Fruit fly (Drosophila melanogaster) whole organism, embryonic: ENCODE results near the gene Lsp1alpha.
A peak's percentile ranks its signal among the peaks of the same experiment; 100 is the strongest.

ENCODE experiments used
- Bteb2 ChIP-seq: fragments of 200-800 bp; sonication (Bioruptor generic); optimal IDR thresholded peaks from 2 replicates; lab custom pipeline; 2016; ENCODE audit warnings: missing biosample characterization, missing genetic modification characterization
- CG10147 ChIP-seq: fragments of 200-800 bp; sonication (Bioruptor generic); optimal IDR thresholded peaks from 2 replicates; lab custom pipeline; 2019; ENCODE audit warnings: missing biosample characterization, mild to moderate bottlenecking, missing genetic modification characterization, moderate library complexity
- CG10274 ChIP-seq: fragments of 200-800 bp; sonication (Bioruptor generic); optimal IDR thresholded peaks from 3 replicates; lab custom pipeline; 2017; ENCODE audit warnings: missing biosample characterization, mild to moderate bottlenecking, missing genetic modification characterization
- CG11504 ChIP-seq: fragments of 200-800 bp; sonication (Bioruptor generic); optimal IDR thresholded peaks from 3 replicates; lab custom pipeline; 2019; ENCODE audit warnings: missing biosample characterization, mild to moderate bottlenecking, missing genetic modification characterization, moderate library complexity
- CG11560 ChIP-seq: fragments of 200-800 bp; sonication (Bioruptor generic); IDR thresholded peaks from 3 replicates; pipeline ENCODE4 v1.3.6; 2022; ENCODE audit warnings: missing biosample characterization, missing genetic modification characterization
- CG11696 ChIP-seq: fragments of 200-800 bp; sonication (Bioruptor generic); IDR thresholded peaks from 2 replicates; pipeline ENCODE4 v1.3.6; 2022; ENCODE audit warnings: missing biosample characterization, missing genetic modification characterization
- CG12071 ChIP-seq: fragments of 200-800 bp; sonication (Bioruptor generic); optimal IDR thresholded peaks from 3 replicates; lab custom pipeline; 2018; ENCODE audit warnings: missing biosample characterization, mild to moderate bottlenecking, missing genetic modification characterization
- CG1233 ChIP-seq: fragments of 200-800 bp; sonication (Bioruptor generic); optimal IDR thresholded peaks from 4 replicates; lab custom pipeline; 2018; ENCODE audit warnings: missing biosample characterization, mild to moderate bottlenecking, missing genetic modification characterization
- CG12659 ChIP-seq: fragments of 200-800 bp; sonication (Bioruptor generic); optimal IDR thresholded peaks from 3 replicates; lab custom pipeline; 2017; ENCODE audit warnings: mild to moderate bottlenecking, missing biosample characterization, missing genetic modification reagents, missing genetic modification characterization
- CG12769 ChIP-seq: fragments of 200-800 bp; sonication (Bioruptor generic); optimal IDR thresholded peaks from 2 replicates; lab custom pipeline; 2019; ENCODE audit warnings: missing biosample characterization, mild to moderate bottlenecking, missing genetic modification characterization, moderate library complexity
- CG14710 ChIP-seq: fragments of 200-800 bp; sonication (Bioruptor generic); optimal IDR thresholded peaks from 3 replicates; lab custom pipeline; 2019; ENCODE audit warnings: missing biosample characterization, mild to moderate bottlenecking, missing genetic modification characterization, moderate library complexity
- CG1602 ChIP-seq: fragments of 200-800 bp; sonication (Bioruptor generic); optimal IDR thresholded peaks from 3 replicates; lab custom pipeline; 2016; ENCODE audit warnings: missing biosample characterization, missing genetic modification characterization
- CG17359 ChIP-seq: fragments of 200-800 bp; sonication (Bioruptor generic); optimal IDR thresholded peaks from 3 replicates; lab custom pipeline; 2018; ENCODE audit warnings: missing biosample characterization, mild to moderate bottlenecking, missing genetic modification characterization, moderate library complexity
- CG17912 ChIP-seq: fragments of 200-800 bp; sonication (Bioruptor generic); optimal IDR thresholded peaks from 2 replicates; lab custom pipeline; 2018; ENCODE audit warnings: missing biosample characterization, mild to moderate bottlenecking, missing genetic modification characterization
- CG18262 ChIP-seq: fragments of 200-800 bp; optimal IDR thresholded peaks from 3 replicates; lab custom pipeline; 2019; ENCODE audit warnings: missing biosample characterization, mild to moderate bottlenecking, missing genetic modification characterization, moderate library complexity
- CG18599 ChIP-seq: fragments of 200-800 bp; sonication (Bioruptor generic); optimal IDR thresholded peaks from 3 replicates; lab custom pipeline; 2017; ENCODE audit warnings: missing biosample characterization, missing genetic modification characterization, mild to moderate bottlenecking, moderate library complexity, missing genetic modification reagents
- CG2120 ChIP-seq: fragments of 200-800 bp; sonication (Bioruptor generic); optimal IDR thresholded peaks from 3 replicates; lab custom pipeline; 2016; ENCODE audit warnings: missing biosample characterization, missing genetic modification characterization
- CG2712 ChIP-seq: fragments of 200-800 bp; optimal IDR thresholded peaks from 3 replicates; lab custom pipeline; 2019; ENCODE audit warnings: missing biosample characterization, mild to moderate bottlenecking, missing genetic modification characterization, moderate library complexity
- CG3847 ChIP-seq: fragments of 200-800 bp; sonication (Bioruptor generic); IDR thresholded peaks from 2 replicates; pipeline ENCODE4 v1.3.6; 2022; ENCODE audit warnings: missing biosample characterization, missing genetic modification characterization
- CG6689 ChIP-seq: fragments of 200-800 bp; sonication (Bioruptor generic); IDR thresholded peaks from 2 replicates; pipeline ENCODE4 v1.3.6; 2022; ENCODE audit warnings: missing biosample characterization, missing genetic modification characterization
- CG7357 ChIP-seq: fragments of 200-800 bp; sonication (Bioruptor generic); IDR thresholded peaks from 3 replicates; pipeline ENCODE4 v1.3.6; 2022; ENCODE audit warnings: missing biosample characterization, missing genetic modification characterization
- CG7745 ChIP-seq: fragments of 200-800 bp; sonication (Bioruptor generic); optimal IDR thresholded peaks from 2 replicates; lab custom pipeline; 2018; ENCODE audit warnings: missing biosample characterization, mild to moderate bottlenecking, missing genetic modification characterization, moderate library complexity
- CG8089 ChIP-seq: fragments of 200-800 bp; sonication (Bioruptor generic); optimal IDR thresholded peaks from 3 replicates; lab custom pipeline; 2016; ENCODE audit warnings: missing biosample characterization, missing genetic modification characterization
- CG8359 ChIP-seq: fragments of 200-800 bp; sonication (Bioruptor generic); optimal IDR thresholded peaks from 2 replicates; lab custom pipeline; 2017; ENCODE audit warnings: missing biosample characterization, mild to moderate bottlenecking, missing genetic modification characterization, borderline replicate concordance
- D ChIP-seq, 2 experiments: fragments of 200-800 bp in 1 of 2; fragments of >200 bp in 1 of 2; sonication (Bioruptor generic) in 1 of 2; optimal IDR thresholded peaks; 2 replicates in 1 of 2; 3 replicates in 1 of 2; lab custom pipeline; 2017; ENCODE audit warnings: mild to moderate bottlenecking in 1 of 2, missing biosample characterization in 1 of 2, missing genetic modification characterization in 1 of 2, missing genetic modification reagents in 1 of 2
- Dad ChIP-seq: fragments of 200-800 bp; sonication (Bioruptor generic); optimal IDR thresholded peaks from 3 replicates; lab custom pipeline; 2016; ENCODE audit warnings: missing biosample characterization, missing genetic modification characterization
- Deaf1 ChIP-seq: fragments of 200-800 bp; optimal IDR thresholded peaks from 3 replicates; lab custom pipeline; 2019; ENCODE audit warnings: missing biosample characterization, mild to moderate bottlenecking, missing genetic modification characterization, moderate library complexity
- HHEX ChIP-seq: fragments of 200-800 bp; sonication (Bioruptor generic); optimal IDR thresholded peaks from 3 replicates; lab custom pipeline; 2017; ENCODE audit warnings: missing biosample characterization, mild to moderate bottlenecking, missing genetic modification characterization, missing genetic modification reagents
- HmgD ChIP-seq: fragments of 200-800 bp; sonication (Bioruptor generic); optimal IDR thresholded peaks from 3 replicates; lab custom pipeline; 2016; ENCODE audit warnings: missing biosample characterization, missing genetic modification characterization
- Mrtf ChIP-seq: fragments of 200-800 bp; sonication (Bioruptor generic); IDR thresholded peaks from 3 replicates; pipeline ENCODE4 v1.3.6; 2022; ENCODE audit warnings: missing biosample characterization, missing genetic modification characterization
- NC2β ChIP-seq: fragments of 200-800 bp; sonication (Bioruptor generic); optimal IDR thresholded peaks from 2 replicates; lab custom pipeline; 2016; ENCODE audit warnings: missing biosample characterization, missing genetic modification characterization
- Nf-YC ChIP-seq: fragments of 200-800 bp; optimal IDR thresholded peaks from 3 replicates; lab custom pipeline; 2019; ENCODE audit warnings: missing biosample characterization, mild to moderate bottlenecking, missing genetic modification characterization, moderate library complexity
- PHDP ChIP-seq: fragments of 200-800 bp; sonication (Bioruptor generic); optimal IDR thresholded peaks from 3 replicates; lab custom pipeline; 2018; ENCODE audit warnings: missing biosample characterization, mild to moderate bottlenecking, missing genetic modification characterization, moderate library complexity
- ash1 ChIP-seq: fragments of 200-800 bp; sonication (Bioruptor generic); optimal IDR thresholded peaks from 2 replicates; lab custom pipeline; 2018; ENCODE audit warnings: missing biosample characterization, mild to moderate bottlenecking, missing genetic modification characterization
- dmrt99B ChIP-seq: fragments of 200-800 bp; sonication (Bioruptor generic); optimal IDR thresholded peaks from 2 replicates; lab custom pipeline; 2018; ENCODE audit warnings: missing biosample characterization, mild to moderate bottlenecking, missing genetic modification characterization, moderate library complexity
- en ChIP-seq: fragments of 200-800 bp; sonication (Bioruptor generic); optimal IDR thresholded peaks from 2 replicates; lab custom pipeline; 2016; ENCODE audit warnings: missing biosample characterization, missing genetic modification characterization
- exex ChIP-seq: fragments of 200-800 bp; sonication (Bioruptor generic); optimal IDR thresholded peaks from 4 replicates; lab custom pipeline; 2018; ENCODE audit warnings: missing biosample characterization, mild to moderate bottlenecking, missing genetic modification characterization, moderate library complexity
- fu2 ChIP-seq: fragments of 200-800 bp; sonication (Bioruptor generic); optimal IDR thresholded peaks from 2 replicates; lab custom pipeline; 2016; ENCODE audit warnings: missing biosample characterization, missing genetic modification characterization
- h ChIP-seq: fragments of >200 bp; optimal IDR thresholded peaks from 2 replicates; lab custom pipeline; 2017
- hkb ChIP-seq, 2 experiments: fragments of 200-800 bp in 1 of 2; fragments of >200 bp in 1 of 2; sonication (Bioruptor generic) in 1 of 2; IDR thresholded peaks in 1 of 2; optimal IDR thresholded peaks in 1 of 2; 2 replicates each; pipeline versions ENCODE4 v1.3.6 to Lab custom; 2017 to 2022; ENCODE audit warnings: missing biosample characterization in 1 of 2, missing genetic modification characterization in 1 of 2
- insv ChIP-seq, 2 experiments: fragments of 200-800 bp; sonication (Bioruptor generic); optimal IDR thresholded peaks; 3 replicates each; lab custom pipeline; 2016 to 2018; ENCODE audit warnings: missing biosample characterization in 2 of 2, missing genetic modification characterization in 2 of 2
- nmo ChIP-seq: fragments of 200-800 bp; sonication (Bioruptor generic); optimal IDR thresholded peaks from 2 replicates; lab custom pipeline; 2018; ENCODE audit warnings: missing biosample characterization, mild to moderate bottlenecking, missing genetic modification characterization, moderate library complexity
- odd ChIP-seq: fragments of 200-800 bp; sonication (Bioruptor generic); optimal IDR thresholded peaks from 2 replicates; lab custom pipeline; 2017; ENCODE audit warnings: missing biosample characterization, mild to moderate bottlenecking, missing genetic modification characterization
- pnt ChIP-seq: fragments of 200-800 bp; sonication (Bioruptor generic); optimal IDR thresholded peaks from 3 replicates; lab custom pipeline; 2016; ENCODE audit warnings: missing biosample characterization, missing genetic modification characterization
- ranshi ChIP-seq: fragments of 200-800 bp; sonication (Bioruptor generic); IDR thresholded peaks from 2 replicates; pipeline ENCODE4 v1.3.6; 2022; ENCODE audit warnings: missing biosample characterization, missing genetic modification characterization
- row ChIP-seq: fragments of 200-800 bp; sonication (Bioruptor generic); IDR thresholded peaks from 3 replicates; pipeline ENCODE4 v1.3.6; 2022; ENCODE audit warnings: missing biosample characterization, missing genetic modification characterization
- shn ChIP-seq: fragments of 200-800 bp; sonication (Bioruptor generic); optimal IDR thresholded peaks from 3 replicates; lab custom pipeline; 2016; ENCODE audit warnings: missing biosample characterization, missing genetic modification characterization
- sim ChIP-seq: fragments of 200-800 bp; sonication (Bioruptor generic); IDR thresholded peaks from 2 replicates; pipeline ENCODE4 v1.3.6; 2022; ENCODE audit warnings: missing biosample characterization, missing genetic modification characterization
- twi ChIP-seq: fragments of 200-800 bp; optimal IDR thresholded peaks from 2 replicates; lab custom pipeline; 2019; ENCODE audit warnings: missing biosample characterization, mild to moderate bottlenecking, missing genetic modification characterization, moderate library complexity
- tx ChIP-seq: fragments of 200-800 bp; sonication (Bioruptor generic); optimal IDR thresholded peaks from 2 replicates; lab custom pipeline; 2016; ENCODE audit warnings: missing biosample characterization, missing genetic modification characterization
- zf30C ChIP-seq: fragments of 200-800 bp; sonication (Bioruptor generic); optimal IDR thresholded peaks from 3 replicates; lab custom pipeline; 2018; ENCODE audit warnings: missing biosample characterization, mild to moderate bottlenecking, missing genetic modification characterization

Lsp1alpha gene

dm6 chrX:12453704-12454103 lies 36.4 kb upstream of the Lsp1alpha start (continued):
- TF ChIP-seq CG3847 (GFP tag; lab: Robert Waterston, UW) (no peak), NC2β (no peak), CG1602 (GFP tag; lab: Kevin White, UChicago) (no peak), odd (GFP tag; lab: Kevin White, UChicago) (no peak), CG10274 (GFP tag; lab: Kevin White, UChicago) (no peak), ash1 (no peak), row (peak; percentile 31; the same call in 1 of the 3 replicates), hkb (optimal IDR thresholded peaks at IDR 0.05; lab: Kevin White, UChicago) (no peak), hkb (GFP tag; IDR thresholded peaks at IDR 0.05; lab: Robert Waterston, UW) (peak; percentile 18; the same call in 1 of the 2 replicates), ranshi (no peak), CG2120 (GFP tag; lab: Kevin White, UChicago) (no peak), CG11504 (tag; lab: Kevin White, UChicago) (peak; percentile 48), en (GFP tag; lab: Kevin White, UChicago) (no peak), pnt (GFP tag; lab: Kevin White, UChicago) (no peak), Deaf1 (tag; lab: Kevin White, UChicago) (no peak), HmgD (no peak), CG8359 (GFP tag; lab: Kevin White, UChicago) (no peak), CG6689 (GFP tag; lab: Robert Waterston, UW) (no peak), insv (GFP tag; optimal IDR thresholded peaks at IDR 0.05; lab: Kevin White, UChicago) (no peak), fu2 (GFP tag; lab: Kevin White, UChicago) (no peak), exex (tag; lab: Kevin White, UChicago) (no peak), CG17359 (no peak), CG18262 (tag; lab: Kevin White, UChicago) (peak; percentile 3), CG1233 (GFP tag; lab: Kevin White, UChicago) (no peak), dmrt99B (peak; percentile 37), CG8089 (GFP tag; lab: Kevin White, UChicago) (no peak), D (optimal IDR thresholded peaks at IDR 0.05; lab: Kevin White, UChicago) (no peak), D (GFP tag; optimal IDR thresholded peaks at IDR 0.05; lab: Kevin White, UChicago) (no peak), CG10147 (GFP tag; lab: Kevin White, UChicago) (no peak), shn (GFP tag; lab: Kevin White, UChicago) (no peak), CG17912 (GFP tag; lab: Kevin White, UChicago) (no peak), tx (GFP tag; lab: Kevin White, UChicago) (no peak), Dad (no peak), CG7357 (GFP tag; lab: Robert Waterston, UW) (no peak), CG14710 (tag; lab: Kevin White, UChicago) (no peak), CG2712 (tag; lab: Kevin White, UChicago) (peak; percentile 18), Nf-YC (tag; lab: Kevin White, UChicago) (no peak), CG18599 (GFP tag; lab: Kevin White, UChicago) (no peak), CG7745 (tag; lab: Kevin White, UChicago) (no peak), CG11696 (GFP tag; lab: Robert Waterston, UW) (no peak), zf30C (GFP tag; lab: Kevin White, UChicago) (no peak), CG12659 (GFP tag; lab: Kevin White, UChicago) (no peak), twi (no peak), CG12769 (tag; lab: Kevin White, UChicago) (peak; percentile 26), CG12071 (no peak), h (lab: Kevin White, UChicago) (no peak), sim (GFP tag; lab: Robert Waterston, UW) (no peak), HHEX (GFP tag; lab: Kevin White, UChicago) (no peak), nmo (GFP tag; lab: Kevin White, UChicago) (peak; percentile 29), Mrtf (GFP tag; lab: Robert Waterston, UW) (no peak), PHDP (tag; lab: Kevin White, UChicago) (peak; percentile 7), Bteb2 (GFP tag; lab: Kevin White, UChicago) (no peak), CG11560 (tag; lab: Robert Waterston, UW) (no peak)
